Worm (Caenorhabditis elegans): ENCODE data around the gene F59B2.9.

Gene F59B2.9

ce11 chrIII:9051119-9051597 lies 38.9 kb upstream of the F59B2.9 start (continued):
- TF ChIP-seq snpc-4 (tag; optimal IDR thresholded peaks at IDR 0.05) (peak; percentile 43), nhr-11 (tag; optimal IDR thresholded peaks at IDR 0.05) (peak; percentile 59), nhr-25 (tag; optimal IDR thresholded peaks at IDR 0.05) (peak; percentile 53), lin-39 (tag; optimal IDR thresholded peaks at IDR 0.05) (no peak), blmp-1 (tag; optimal IDR thresholded peaks at IDR 0.05; ENCODE audit: insufficient read depth) (no peak), ceh-16 (tag; optimal IDR thresholded peaks at IDR 0.05) (no peak), nhr-23 (tag; optimal IDR thresholded peaks at IDR 0.05) (no peak), elt-3 (tag; optimal IDR thresholded peaks at IDR 0.05) (no peak), gmeb-1 (tag; optimal IDR thresholded peaks at IDR 0.05) (peak; percentile 71), nhr-12 (tag; optimal IDR thresholded peaks at IDR 0.05) (peak; percentile 58), unc-39 (tag; optimal IDR thresholded peaks at IDR 0.05) (no peak)

- TF ChIP-seq sem-4 (tag; optimal IDR thresholded peaks at IDR 0.05) (no peak), aly-2 (tag; optimal IDR thresholded peaks at IDR 0.05) (no peak), elt-1 (tag; optimal IDR thresholded peaks at IDR 0.05) (no peak), fos-1 (tag; optimal IDR thresholded peaks at IDR 0.05) (no peak), nhr-25 (tag; optimal IDR thresholded peaks at IDR 0.05) (no peak), ceh-82 (tag; optimal IDR thresholded peaks at IDR 0.05) (no peak), Y55F3AM.14 (GFP tag; optimal IDR thresholded peaks at IDR 0.05) (no peak), ZK546.5 (tag; optimal IDR thresholded peaks at IDR 0.05) (no peak), nhr-77 (tag; optimal IDR thresholded peaks at IDR 0.05) (no peak), blmp-1 (tag; optimal IDR thresholded peaks at IDR 0.05; ENCODE audit: insufficient read depth) (no peak), ztf-1 (GFP tag; conservative IDR thresholded peaks at IDR 0.05) (no peak), unc-62 (GFP tag; optimal IDR thresholded peaks at IDR 0.05) (no peak), ceh-16 (tag; optimal IDR thresholded peaks at IDR 0.05) (no peak), lin-39 (tag; optimal IDR thresholded peaks at IDR 0.05) (no peak), elt-3 (tag; optimal IDR thresholded peaks at IDR 0.05) (no peak), mab-5 (tag; optimal IDR thresholded peaks at IDR 0.05) (no peak), crh-2 (tag; optimal IDR thresholded peaks at IDR 0.05) (no peak), lin-11 (tag; optimal IDR thresholded peaks at IDR 0.05) (no peak), unc-39 (tag; optimal IDR thresholded peaks at IDR 0.05) (no peak)
Observed at ce11 chrIII:9050600-9050999, 38.4 kb upstream of the F59B2.9 start, which contains the start of gene ikke-1. Gene ikke-1 (minus strand): TSS chrIII:9050700.

ce11 chrIII:9047260-9047659 lies 35.1 kb upstream of the F59B2.9 start:
- TF ChIP-seq fos-1 (tag; optimal IDR thresholded peaks at IDR 0.05) (no peak), ZK546.5 (tag; optimal IDR thresholded peaks at IDR 0.05) (no peak), unc-55 (GFP tag; optimal IDR thresholded peaks at IDR 0.05) (no peak), ama-1 (optimal IDR thresholded peaks at IDR 0.05) (no peak), ztf-11 (tag; optimal IDR thresholded peaks at IDR 0.05) (no peak), egl-27 (tag; optimal IDR thresholded peaks at IDR 0.05) (no peak), peb-1 (tag; optimal IDR thresholded peaks at IDR 0.05) (no peak), C34F6.9 (tag; optimal IDR thresholded peaks at IDR 0.05) (no peak), R02D3.7 (tag; optimal IDR thresholded peaks at IDR 0.05) (no peak), nhr-23 (tag; optimal IDR thresholded peaks at IDR 0.05) (no peak), unc-39 (tag; optimal IDR thresholded peaks at IDR 0.05) (no peak), sma-3 (GFP tag; optimal IDR thresholded peaks at IDR 0.05) (no peak), aly-2 (tag; optimal IDR thresholded peaks at IDR 0.05) (no peak), nhr-21 (tag; optimal IDR thresholded peaks at IDR 0.05) (no peak), dmd-4 (tag; optimal IDR thresholded peaks at IDR 0.05) (no peak)

ce11 chrIII:9045838-9046237 lies 33.6 kb upstream of the F59B2.9 start, which contains the start of gene R107.2:
Gene R107.2 (minus strand): TSS chrIII:9045938.
- TF ChIP-seq crh-2 (tag; optimal IDR thresholded peaks at IDR 0.05) (no peak), ama-1 (optimal IDR thresholded peaks at IDR 0.05) (peak; percentile 2), unc-55 (GFP tag; optimal IDR thresholded peaks at IDR 0.05) (peak; percentile 61), lsy-2 (tag; optimal IDR thresholded peaks at IDR 0.05) (no peak), ztf-4 (tag; optimal IDR thresholded peaks at IDR 0.05) (no peak), nhr-237 (tag; optimal IDR thresholded peaks at IDR 0.05) (no peak), sma-9 (GFP tag; optimal IDR thresholded peaks at IDR 0.05) (no peak), sma-9 (tag; optimal IDR thresholded peaks at IDR 0.05) (no peak)

All from whole organism, L2 larva.